Worm (Caenorhabditis elegans) whole organism, L4/young adult: Measurements from ENCODE around the gene ttbk-2.2.

Experiments used
- W03F9.2 ChIP-seq: fragments of 150-350 bp; optimal IDR thresholded peaks from 2 replicates; lab custom pipeline; 2014; ENCODE audit warnings: missing biosample characterization, missing genetic modification characterization
- him-1 ChIP-seq: sonication (generic microtip); optimal IDR thresholded peaks from 2 replicates; lab custom pipeline; 2016; ENCODE audit warnings: missing genotype, missing genetic modification reagents, missing genetic modification characterization, missing compliant biosample characterization

ce11 chrIV:5025646-5026045 lies 41.1 kb downstream of the ttbk-2.2 start, which contains the start of gene C09B9.85:
- TF ChIP-seq him-1 (tag; lab: Kevin White, UChicago) (no peak), W03F9.2 (tag; lab: Kevin White, UChicago) (no peak)
